Fruit fly (Drosophila melanogaster): ENCODE measurements around the gene vri.

vri gene

dm6 chr2L:5296672-5297288, 8.0 kb downstream of the vri start (continued):
- TF ChIP-seq gem (tag; optimal IDR thresholded peaks at IDR 0.05) (peak; percentile 57), fd96Cb (tag; optimal IDR thresholded peaks at IDR 0.05) (peak; percentile 51), CG4820 (GFP tag; optimal IDR thresholded peaks at IDR 0.05) (peak; percentile 38), CG10431 (GFP tag; optimal IDR thresholded peaks at IDR 0.05) (no peak), trem (tag; optimal IDR thresholded peaks at IDR 0.05) (peak; percentile 43), slp2 (GFP tag; optimal IDR thresholded peaks at IDR 0.05) (no peak), CG16813 (GFP tag; IDR thresholded peaks at IDR 0.05; ENCODE audit: partially characterized antibody) (no peak), Lhr (GFP tag; optimal IDR thresholded peaks at IDR 0.05) (peak; percentile 13), Hr3 (GFP tag; optimal IDR thresholded peaks at IDR 0.05) (no peak), kay (GFP tag; optimal IDR thresholded peaks at IDR 0.05) (peak; percentile 77), ATbp (GFP tag; optimal IDR thresholded peaks at IDR 0.05) (peak; percentile 18), lab (GFP tag; optimal IDR thresholded peaks at IDR 0.05) (no peak), nmo (GFP tag; optimal IDR thresholded peaks at IDR 0.05) (peak; percentile 59), CG15601 (tag; optimal IDR thresholded peaks at IDR 0.05) (peak; percentile 70), Nf-YC (tag; optimal IDR thresholded peaks at IDR 0.05) (no peak), tll (GFP tag; optimal IDR thresholded peaks at IDR 0.05) (no peak), jigr1 (GFP tag; IDR thresholded peaks at IDR 0.05) (no peak), Max (GFP tag; optimal IDR thresholded peaks at IDR 0.05) (no peak), bab2 (GFP tag; optimal IDR thresholded peaks at IDR 0.05) (no peak), Mrtf (GFP tag; IDR thresholded peaks at IDR 0.05) (peak; percentile 30; the same call in 1 of the 3 replicates), tna (GFP tag; IDR thresholded peaks at IDR 0.05; ENCODE audit: partially characterized antibody) (no peak), zfh1 (GFP tag; IDR thresholded peaks at IDR 0.05) (peak; percentile 44; the same call in 1 of the 3 replicates), croc (GFP tag; conservative IDR thresholded peaks at IDR 0.05) (peak; percentile 23; the same call in 2 of the 3 replicates), kni (GFP tag; optimal IDR thresholded peaks at IDR 0.05) (peak; percentile 72), CG1602 (GFP tag; optimal IDR thresholded peaks at IDR 0.05) (peak; percentile 8), unpg (GFP tag; optimal IDR thresholded peaks at IDR 0.05) (peak; percentile 11), CG10959 (GFP tag; IDR thresholded peaks at IDR 0.05) (no peak)

dm6 chr2L:5297289-5297960, 8.7 kb downstream of the vri start:
- TF ChIP-seq Tbp (GFP tag; optimal IDR thresholded peaks at IDR 0.05) (no peak), hbn (GFP tag; IDR thresholded peaks at IDR 0.05; ENCODE audit: partially characterized antibody) (no peak), CG17385 (GFP tag; optimal IDR thresholded peaks at IDR 0.05) (peak; percentile 36), pnt (GFP tag; optimal IDR thresholded peaks at IDR 0.05) (peak; percentile 26), sc (optimal IDR thresholded peaks at IDR 0.05) (no peak), sc (GFP tag; optimal IDR thresholded peaks at IDR 0.05) (peak; percentile 57), Ssrp (tag; optimal IDR thresholded peaks at IDR 0.05) (peak; percentile 54), lov (optimal IDR thresholded peaks at IDR 0.05) (no peak), lov (GFP tag; IDR thresholded peaks at IDR 0.05) (0 out of 3 replicates have a peak, but pooled peaks have one; percentile 56), Ptx1 (GFP tag; IDR thresholded peaks at IDR 0.05) (no peak; the same call in 1 of the 2 replicates), br (optimal IDR thresholded peaks at IDR 0.05) (no peak), wor (GFP tag; IDR thresholded peaks at IDR 0.05) (0 out of 2 replicates have a peak, but pooled peaks have one; percentile 29), CG1602 (GFP tag; optimal IDR thresholded peaks at IDR 0.05) (peak; percentile 19), CG18011 (GFP tag; optimal IDR thresholded peaks at IDR 0.05) (no peak), NFAT (GFP tag; IDR thresholded peaks at IDR 0.05) (no peak), B-H2 (GFP tag; optimal IDR thresholded peaks at IDR 0.05) (no peak), NC2β (GFP tag; optimal IDR thresholded peaks at IDR 0.05) (peak; percentile 36), D19A (tag; optimal IDR thresholded peaks at IDR 0.05) (peak; percentile 47), CG8388 (GFP tag; optimal IDR thresholded peaks at IDR 0.05) (peak; percentile 73), ttk (GFP tag; IDR thresholded peaks at IDR 0.05) (no peak), toy (GFP tag; IDR thresholded peaks at IDR 0.05) (no peak), aop (GFP tag; IDR thresholded peaks at IDR 0.05) (no peak), CG7271 (tag; optimal IDR thresholded peaks at IDR 0.05) (no peak), kah (GFP tag; optimal IDR thresholded peaks at IDR 0.05) (no peak)

Data from whole organism, embryonic.